Worm (Caenorhabditis elegans) whole organism, young adult: Measurements from ENCODE around the gene F35C11.5.

Experiments
- F33H1.4 ChIP-seq: fragments of 200-800 bp; sonication (Bioruptor generic); IDR thresholded peaks from 2 replicates; pipeline ENCODE4 v1.3.6; 2022; ENCODE audit warnings: missing genetic modification reagents, missing genetic modification characterization, missing compliant biosample characterization
- K12H6.12 ChIP-seq: fragments of 200-800 bp; sonication (Bioruptor generic); optimal IDR thresholded peaks from 2 replicates; lab custom pipeline; 2018; ENCODE audit warnings: mild to moderate bottlenecking, missing genetic modification characterization, missing compliant biosample characterization
- ceh-58 ChIP-seq: fragments of 200-800 bp; sonication (Bioruptor generic); IDR thresholded peaks from 2 replicates; pipeline ENCODE4 v1.3.6; 2022; ENCODE audit warnings: missing genetic modification characterization, missing compliant biosample characterization
- dpl-1 ChIP-seq: fragments of 150-350 bp; optimal IDR thresholded peaks from 2 replicates; lab custom pipeline; 2014; ENCODE audit warnings: missing biosample characterization, missing genetic modification reagents, missing genetic modification characterization
- egl-18 ChIP-seq: fragments of 200-800 bp; sonication (Bioruptor generic); IDR thresholded peaks from 2 replicates; pipeline ENCODE4 v1.3.6; 2022; ENCODE audit warnings: missing genetic modification reagents, missing genetic modification characterization, missing compliant biosample characterization
- hlh-26 ChIP-seq: fragments of 200-800 bp; sonication (Bioruptor generic); conservative IDR thresholded peaks from 2 replicates; pipeline ENCODE4 v1.3.6; 2022; ENCODE audit warnings: missing genetic modification reagents, missing genetic modification characterization, missing compliant biosample characterization
- lag-1 ChIP-seq: fragments of 200-800 bp; sonication (Bioruptor generic); IDR thresholded peaks from 2 replicates; pipeline ENCODE4 v1.3.6; 2022; ENCODE audit warnings: missing genetic modification reagents, missing genetic modification characterization, missing compliant biosample characterization
- lin-35 ChIP-seq, 3 experiments: fragments of 150-350 bp in 2 of 3; sonication (generic microtip) in 1 of 3; optimal IDR thresholded peaks; 2 replicates each; lab custom pipeline; 2014 to 2018; ENCODE audit warnings: missing biosample characterization in 3 of 3, missing genetic modification characterization in 3 of 3, missing genetic modification reagents in 3 of 3
- nfya-1 ChIP-seq: sonication (generic microtip); optimal IDR thresholded peaks from 2 replicates; lab custom pipeline; 2017; ENCODE audit warnings: antibody characterized with exemption, missing compliant biosample characterization, missing genetic modification characterization, borderline replicate concordance; ENCODE audit not compliant: insufficient read depth
- snpc-3.4 ChIP-seq: sonication (generic microtip); optimal IDR thresholded peaks from 2 replicates; lab custom pipeline; 2017; ENCODE audit warnings: missing genetic modification characterization, mild to moderate bottlenecking, missing compliant biosample characterization, antibody characterized with exemption, moderate library complexity, missing genotype, missing genetic modification reagents
- unc-130 ChIP-seq: sonication (generic microtip); optimal IDR thresholded peaks from 2 replicates; lab custom pipeline; 2016; ENCODE audit warnings: missing genetic modification reagents, missing genetic modification characterization, missing compliant biosample characterization
- unc-62 ChIP-seq: fragments of 150-350 bp; optimal IDR thresholded peaks from 2 replicates; lab custom pipeline; 2014; ENCODE audit warnings: missing biosample characterization, missing genetic modification reagents, missing genetic modification characterization
- ztf-6 ChIP-seq: fragments of 200-800 bp; sonication (Bioruptor generic); IDR thresholded peaks from 2 replicates; pipeline ENCODE4 v1.3.6; 2022; ENCODE audit warnings: missing genetic modification reagents, missing genetic modification characterization, missing compliant biosample characterization

- TF ChIP-seq K12H6.12 = no peak
- no peak for TF ChIP-seq hlh-26 (GFP tag; lab: Robert Waterston, UW)
- no peak for TF ChIP-seq snpc-3.4
- TF ChIP-seq ztf-6 = no peak
- TF ChIP-seq dpl-1 (GFP tag; lab: Kevin White, UChicago) = no peak
- no peak for TF ChIP-seq ceh-58
- no peak for TF ChIP-seq lag-1 (GFP tag; lab: Robert Waterston, UW)
- no peak for TF ChIP-seq unc-130 (GFP tag; lab: Kevin White, UChicago)
- no peak for TF ChIP-seq egl-18 (GFP tag; lab: Robert Waterston, UW)
- no peak for TF ChIP-seq lin-35 (GFP tag; optimal IDR thresholded peaks at IDR 0.05; lab: Kevin White, UChicago)
- no peak for TF ChIP-seq unc-62
- no peak for TF ChIP-seq nfya-1 (tag; lab: Kevin White, UChicago)
- TF ChIP-seq F33H1.4 = no peak
Observed at ce11 chrII:8256013-8256412, 2.5 kb downstream of the F35C11.5 start, which contains the start of gene F35C11.7.
